Fruit fly (Drosophila melanogaster) whole organism, embryonic: Measurements from ENCODE around the gene CG2224.
A peak's percentile ranks its signal among the peaks of the same experiment; 100 is the strongest.

ENCODE experiments used
- Antp ChIP-seq: fragments of 200-800 bp; sonication (Bioruptor generic); optimal IDR thresholded peaks from 3 replicates; lab custom pipeline; 2016; ENCODE audit warnings: missing biosample characterization, missing genetic modification characterization
- B-H1 ChIP-seq: fragments of 200-800 bp; sonication (Bioruptor generic); IDR thresholded peaks from 3 replicates; pipeline ENCODE4 v1.3.6; 2022; ENCODE audit warnings: missing biosample characterization, missing genetic modification characterization
- BtbVII ChIP-seq: fragments of 200-800 bp; sonication (Bioruptor generic); optimal IDR thresholded peaks from 3 replicates; lab custom pipeline; 2017; ENCODE audit warnings: missing biosample characterization, mild to moderate bottlenecking, missing genetic modification characterization
- CG10431 ChIP-seq: fragments of 200-800 bp; sonication (Bioruptor generic); optimal IDR thresholded peaks from 3 replicates; lab custom pipeline; 2018; ENCODE audit warnings: missing biosample characterization, mild to moderate bottlenecking, missing genetic modification characterization
- CG10462 ChIP-seq: fragments of 200-800 bp; sonication (Bioruptor generic); optimal IDR thresholded peaks from 2 replicates; lab custom pipeline; 2016; ENCODE audit warnings: missing biosample characterization, missing genetic modification characterization
- CG11560 ChIP-seq: fragments of 200-800 bp; sonication (Bioruptor generic); IDR thresholded peaks from 3 replicates; pipeline ENCODE4 v1.3.6; 2022; ENCODE audit warnings: missing biosample characterization, missing genetic modification characterization
- CG12769 ChIP-seq: fragments of 200-800 bp; sonication (Bioruptor generic); optimal IDR thresholded peaks from 2 replicates; lab custom pipeline; 2019; ENCODE audit warnings: missing biosample characterization, mild to moderate bottlenecking, missing genetic modification characterization, moderate library complexity
- CG14014 ChIP-seq: fragments of 200-800 bp; sonication (Bioruptor generic); IDR thresholded peaks from 2 replicates; pipeline ENCODE4 v1.3.6; 2022; ENCODE audit warnings: missing biosample characterization, missing genetic modification characterization
- CG14441 ChIP-seq: fragments of 200-800 bp; sonication (Bioruptor generic); IDR thresholded peaks from 2 replicates; pipeline ENCODE4 v1.3.6; 2022; ENCODE audit warnings: missing biosample characterization, missing genetic modification characterization
- CG15073 ChIP-seq: fragments of 200-800 bp; sonication (Bioruptor generic); optimal IDR thresholded peaks from 2 replicates; lab custom pipeline; 2016; ENCODE audit warnings: missing biosample characterization, missing genetic modification characterization
- CG17361 ChIP-seq: fragments of 200-800 bp; sonication (Bioruptor generic); IDR thresholded peaks from 3 replicates; pipeline ENCODE4 v1.3.6; 2022; ENCODE audit warnings: missing biosample characterization, missing genetic modification characterization
- CG2875 ChIP-seq: fragments of 200-800 bp; sonication (Bioruptor generic); optimal IDR thresholded peaks from 2 replicates; lab custom pipeline; 2017; ENCODE audit warnings: missing biosample characterization, mild to moderate bottlenecking, missing genetic modification characterization, missing genetic modification reagents
- CG3065 ChIP-seq: fragments of 200-800 bp; sonication (Bioruptor generic); optimal IDR thresholded peaks from 2 replicates; lab custom pipeline; 2016; ENCODE audit warnings: missing biosample characterization, missing genetic modification characterization
- CG31224 ChIP-seq: fragments of 200-800 bp; sonication (Bioruptor generic); IDR thresholded peaks from 2 replicates; pipeline ENCODE4 v1.3.6; 2022; ENCODE audit warnings: missing biosample characterization, missing genetic modification characterization
- CG32767 ChIP-seq: fragments of 200-800 bp; sonication (Bioruptor generic); IDR thresholded peaks from 2 replicates; pipeline ENCODE4 v1.3.6; 2022; ENCODE audit warnings: missing biosample characterization, missing genetic modification characterization
- CG4424 ChIP-seq: fragments of 200-800 bp; sonication (Bioruptor generic); optimal IDR thresholded peaks from 3 replicates; lab custom pipeline; 2016; ENCODE audit warnings: missing biosample characterization, missing genetic modification characterization
- CG4854 ChIP-seq: fragments of 200-800 bp; sonication (Bioruptor generic); optimal IDR thresholded peaks from 2 replicates; lab custom pipeline; 2016; ENCODE audit warnings: missing biosample characterization, missing genetic modification characterization, inconsistent platforms
- CG5953 ChIP-seq: fragments of 200-800 bp; sonication (Bioruptor generic); IDR thresholded peaks from 2 replicates; pipeline ENCODE4 v1.3.6; 2022; ENCODE audit warnings: missing biosample characterization, missing genetic modification characterization
- CG6254 ChIP-seq: fragments of 200-800 bp; sonication (Bioruptor generic); optimal IDR thresholded peaks from 3 replicates; lab custom pipeline; 2017; ENCODE audit warnings: mild to moderate bottlenecking, missing biosample characterization, missing genetic modification reagents, missing genetic modification characterization
- CG6765 ChIP-seq: fragments of 200-800 bp; sonication (Bioruptor generic); optimal IDR thresholded peaks from 3 replicates; lab custom pipeline; 2017; ENCODE audit warnings: missing biosample characterization, mild to moderate bottlenecking, missing genetic modification characterization
- CG6813 ChIP-seq: fragments of 200-800 bp; sonication (Bioruptor generic); optimal IDR thresholded peaks from 2 replicates; lab custom pipeline; 2017; ENCODE audit warnings: missing biosample characterization, missing genetic modification characterization, mild to moderate bottlenecking, moderate library complexity, missing genetic modification reagents
- CG8924 ChIP-seq: fragments of 200-800 bp; optimal IDR thresholded peaks from 3 replicates; lab custom pipeline; 2019; ENCODE audit warnings: missing biosample characterization, mild to moderate bottlenecking, missing genetic modification characterization, moderate library complexity
- CTCF ChIP-seq: fragments of 200-800 bp; sonication (Bioruptor generic); optimal IDR thresholded peaks from 2 replicates; lab custom pipeline; 2017; ENCODE audit warnings: missing biosample characterization, mild to moderate bottlenecking, missing genetic modification characterization, moderate library complexity
- CrebB ChIP-seq: fragments of 200-800 bp; sonication (Bioruptor generic); optimal IDR thresholded peaks from 3 replicates; lab custom pipeline; 2018; ENCODE audit warnings: missing biosample characterization, mild to moderate bottlenecking, missing genetic modification characterization
- Dbx ChIP-seq: fragments of 200-800 bp; sonication (Bioruptor generic); IDR thresholded peaks from 3 replicates; pipeline ENCODE4 v1.3.6; 2022; ENCODE audit warnings: missing biosample characterization, missing genetic modification characterization
- Doc2 ChIP-seq: fragments of 200-800 bp; sonication (Bioruptor generic); IDR thresholded peaks from 2 replicates; pipeline ENCODE4 v1.3.6; 2022; ENCODE audit warnings: missing biosample characterization, missing genetic modification characterization
- Dref ChIP-seq: fragments of 200-800 bp; sonication (Bioruptor generic); IDR thresholded peaks from 2 replicates; pipeline ENCODE4 v1.3.6; 2022; ENCODE audit warnings: missing biosample characterization, missing genetic modification characterization
- Eip74EF ChIP-seq, 2 experiments: fragments of 200-800 bp in 1 of 2; fragments of >200 bp in 1 of 2; sonication (Bioruptor generic) in 1 of 2; optimal IDR thresholded peaks; 2 replicates each; lab custom pipeline; 2017 to 2019; ENCODE audit warnings: missing biosample characterization in 2 of 2, missing genetic modification characterization in 2 of 2, mild to moderate bottlenecking in 1 of 2, moderate library complexity in 1 of 2
- Hey ChIP-seq: fragments of 200-800 bp; sonication (Bioruptor generic); optimal IDR thresholded peaks from 3 replicates; lab custom pipeline; 2018; ENCODE audit warnings: missing biosample characterization, mild to moderate bottlenecking, missing genetic modification characterization
- Hmx ChIP-seq: fragments of 200-800 bp; sonication (Bioruptor generic); optimal IDR thresholded peaks from 2 replicates; lab custom pipeline; 2016; ENCODE audit warnings: missing biosample characterization, missing genetic modification characterization
- Hr3 ChIP-seq: fragments of 200-800 bp; sonication (Bioruptor generic); optimal IDR thresholded peaks from 3 replicates; lab custom pipeline; 2016; ENCODE audit warnings: missing biosample characterization, missing genetic modification characterization
- MTF-1 ChIP-seq: fragments of 200-800 bp; sonication (Bioruptor generic); optimal IDR thresholded peaks from 2 replicates; lab custom pipeline; 2018; ENCODE audit warnings: missing biosample characterization, mild to moderate bottlenecking, missing genetic modification characterization, borderline replicate concordance
- Max ChIP-seq: fragments of 200-800 bp; sonication (Bioruptor generic); optimal IDR thresholded peaks from 2 replicates; lab custom pipeline; 2016; ENCODE audit warnings: missing biosample characterization, mild to moderate bottlenecking, missing genetic modification characterization
- Myb ChIP-seq: fragments of 200-800 bp; sonication (Bioruptor generic); optimal IDR thresholded peaks from 2 replicates; lab custom pipeline; 2016; ENCODE audit warnings: missing biosample characterization, missing genetic modification characterization
- Ravus ChIP-seq: fragments of 200-800 bp; sonication (Bioruptor generic); IDR thresholded peaks from 2 replicates; pipeline ENCODE4 v1.3.6; 2022; ENCODE audit warnings: missing biosample characterization, missing genetic modification characterization
- Taf1 ChIP-seq: fragments of 200-800 bp; sonication (Bioruptor generic); IDR thresholded peaks from 2 replicates; pipeline ENCODE4 v1.3.6; 2022; ENCODE audit warnings: missing biosample characterization, missing genetic modification characterization
- Xbp1 ChIP-seq: fragments of 200-800 bp; sonication (Bioruptor generic); optimal IDR thresholded peaks from 3 replicates; lab custom pipeline; 2016; ENCODE audit warnings: missing biosample characterization, mild to moderate bottlenecking, missing genetic modification characterization
- aop ChIP-seq: fragments of 200-800 bp; sonication (Bioruptor generic); IDR thresholded peaks from 2 replicates; pipeline ENCODE4 v1.3.6; 2022; ENCODE audit warnings: missing biosample characterization, missing genetic modification characterization
- ara ChIP-seq: fragments of 200-800 bp; sonication (Bioruptor generic); IDR thresholded peaks from 2 replicates; pipeline ENCODE4 v1.3.6; 2022; ENCODE audit warnings: missing biosample characterization, missing genetic modification characterization
- ash1 ChIP-seq: fragments of 200-800 bp; sonication (Bioruptor generic); optimal IDR thresholded peaks from 2 replicates; lab custom pipeline; 2018; ENCODE audit warnings: missing biosample characterization, mild to moderate bottlenecking, missing genetic modification characterization
- az2 ChIP-seq: fragments of 200-800 bp; sonication (Bioruptor generic); optimal IDR thresholded peaks from 3 replicates; lab custom pipeline; 2016; ENCODE audit warnings: missing biosample characterization, missing genetic modification characterization
- cato ChIP-seq: fragments of 200-800 bp; sonication (Bioruptor generic); optimal IDR thresholded peaks from 2 replicates; lab custom pipeline; 2016; ENCODE audit warnings: missing biosample characterization, missing genetic modification characterization, borderline replicate concordance
- chm ChIP-seq: fragments of 200-800 bp; sonication (Bioruptor generic); IDR thresholded peaks from 2 replicates; pipeline ENCODE4 v1.3.6; 2022; ENCODE audit warnings: missing biosample characterization, missing genetic modification characterization
- da ChIP-seq: fragments of 200-800 bp; sonication (Bioruptor generic); optimal IDR thresholded peaks from 2 replicates; lab custom pipeline; 2016; ENCODE audit warnings: missing biosample characterization, missing genetic modification characterization
- gcm ChIP-seq: fragments of 200-800 bp; sonication (Bioruptor generic); optimal IDR thresholded peaks from 2 replicates; lab custom pipeline; 2019; ENCODE audit warnings: missing biosample characterization, mild to moderate bottlenecking, missing genetic modification characterization, moderate library complexity
- gsb ChIP-seq: fragments of 200-800 bp; sonication (Bioruptor generic); IDR thresholded peaks from 2 replicates; pipeline ENCODE4 v1.3.6; 2022; ENCODE audit warnings: missing biosample characterization, missing genetic modification characterization
- pan ChIP-seq, 4 experiments: fragments of >200 bp in 3 of 4; fragments of 200-800 bp in 1 of 4; sonication (Bioruptor generic) in 1 of 4; optimal IDR thresholded peaks in 3 of 4; IDR thresholded peaks in 1 of 4; 2 replicates each; pipeline versions ENCODE4 v1.3.6 to Lab custom; 2017 to 2022; ENCODE audit warnings: missing biosample characterization in 2 of 4, missing genetic modification characterization in 2 of 4, mixed read lengths in 1 of 4
- psq ChIP-seq: fragments of 200-800 bp; sonication (Bioruptor generic); optimal IDR thresholded peaks from 2 replicates; lab custom pipeline; 2017; ENCODE audit warnings: missing biosample characterization, missing genetic modification characterization
- repo ChIP-seq: fragments of 200-800 bp; sonication (Bioruptor generic); optimal IDR thresholded peaks from 2 replicates; lab custom pipeline; 2016; ENCODE audit warnings: missing biosample characterization, missing genetic modification characterization
- tna ChIP-seq: fragments of 200-800 bp; sonication (Bioruptor generic); IDR thresholded peaks from 2 replicates; pipeline ENCODE4 v1.3.6; 2022; ENCODE audit warnings: missing biosample characterization, missing genetic modification characterization; ENCODE audit not compliant: partially characterized antibody
- vvl ChIP-seq: fragments of 200-800 bp; sonication (Bioruptor generic); IDR thresholded peaks from 2 replicates; pipeline ENCODE4 v1.3.6; 2022; ENCODE audit warnings: missing biosample characterization, missing genetic modification characterization

Gene CG2224

dm6 chr3R:30450224-30450623, 8.9 kb downstream of the CG2224 start (continued):
- TF ChIP-seq CG4854 (GFP tag; lab: Kevin White, UChicago) = peak; percentile 79
- peak; percentile 89 for TF ChIP-seq CG2875 (GFP tag; lab: Kevin White, UChicago)
- TF ChIP-seq CG32767 (GFP tag; lab: Robert Waterston, UW) = peak; percentile 77
- no peak; the same call in 1 of the 2 replicates for TF ChIP-seq CG14014 (GFP tag; lab: Robert Waterston, UW)
- TF ChIP-seq CG14441 = peak; percentile 53; the same call in 1 of the 2 replicates
- peak; percentile 0 for TF ChIP-seq CG4424 (GFP tag; lab: Kevin White, UChicago)
- TF ChIP-seq CG5953 (GFP tag; lab: Robert Waterston, UW) = no peak
- peak; percentile 57 for TF ChIP-seq CG31224 (GFP tag; lab: Robert Waterston, UW)
- peak; percentile 69 for TF ChIP-seq CG10462 (GFP tag; lab: Kevin White, UChicago)
- no peak for TF ChIP-seq CG11560 (tag; lab: Robert Waterston, UW)
- no peak for TF ChIP-seq pan (optimal IDR thresholded peaks at IDR 0.05; lab: Kevin White, UChicago)
- peak in 1 of 2 experiments; percentile 86 for TF ChIP-seq pan (GFP tag; optimal IDR thresholded peaks at IDR 0.05 in 1 of 2, IDR thresholded peaks at IDR 0.05 in 1 of 2)
- peak; percentile 45 for TF ChIP-seq az2 (GFP tag; lab: Kevin White, UChicago)
- no peak for TF ChIP-seq Eip74EF (GFP tag; optimal IDR thresholded peaks at IDR 0.05; lab: Kevin White, UChicago)
- TF ChIP-seq gsb (GFP tag; lab: Robert Waterston, UW) = peak; percentile 70
- peak; percentile 90 for TF ChIP-seq MTF-1 (GFP tag; lab: Kevin White, UChicago)
- TF ChIP-seq Taf1 (GFP tag; lab: Robert Waterston, UW) = peak; percentile 77
- TF ChIP-seq chm = no peak; the same call in 1 of the 2 replicates
- peak; percentile 86 for TF ChIP-seq vvl
- no peak for TF ChIP-seq CG8924 (tag; lab: Kevin White, UChicago)
- TF ChIP-seq tna (GFP tag; lab: Robert Waterston, UW) = no peak
- TF ChIP-seq Hr3 (GFP tag; lab: Kevin White, UChicago) = peak; percentile 34
- TF ChIP-seq CG6765 (GFP tag; lab: Kevin White, UChicago) = peak; percentile 75
- peak; percentile 59 for TF ChIP-seq CG3065 (GFP tag; lab: Kevin White, UChicago)
- TF ChIP-seq gcm (GFP tag; lab: Kevin White, UChicago) = peak; percentile 55
- TF ChIP-seq cato (GFP tag; lab: Kevin White, UChicago) = peak; percentile 63
- no peak for TF ChIP-seq aop (GFP tag; lab: Robert Waterston, UW)
- peak; percentile 27; the same call in 1 of the 2 replicates for TF ChIP-seq Dref (GFP tag; lab: Robert Waterston, UW)
- TF ChIP-seq CG17361 = no peak
- TF ChIP-seq Max = peak; percentile 72
- TF ChIP-seq ash1 (GFP tag; lab: Kevin White, UChicago) = peak; percentile 72
- TF ChIP-seq CG12769 = peak; percentile 67
- peak; percentile 86 for TF ChIP-seq CrebB (tag; lab: Kevin White, UChicago)
- peak; percentile 68 for TF ChIP-seq Hey (tag; lab: Kevin White, UChicago)
- TF ChIP-seq Xbp1 = peak; percentile 25
- TF ChIP-seq BtbVII (GFP tag; lab: Kevin White, UChicago) = peak; percentile 90
- TF ChIP-seq repo (GFP tag; lab: Kevin White, UChicago) = peak; percentile 85
- no peak for TF ChIP-seq Doc2 (GFP tag; lab: Robert Waterston, UW)
- peak; percentile 52 for TF ChIP-seq CTCF (GFP tag; lab: Kevin White, UChicago)
- TF ChIP-seq Myb (GFP tag; lab: Kevin White, UChicago) = peak; percentile 37
- TF ChIP-seq Hmx (GFP tag; lab: Kevin White, UChicago) = no peak
- peak; percentile 64 for TF ChIP-seq da
- peak; percentile 89 for TF ChIP-seq CG6813 (GFP tag; lab: Kevin White, UChicago)
- peak; percentile 77; the same call in 1 of the 3 replicates for TF ChIP-seq B-H1 (GFP tag; lab: Robert Waterston, UW)
- TF ChIP-seq CG15073 (GFP tag; lab: Kevin White, UChicago) = no peak
- peak; percentile 51 for TF ChIP-seq psq (GFP tag; lab: Kevin White, UChicago)
- TF ChIP-seq Ravus = peak; percentile 26; the same call in 1 of the 2 replicates
- TF ChIP-seq Antp = peak; percentile 72
- peak; percentile 94 for TF ChIP-seq Dbx
- TF ChIP-seq CG10431 = peak; percentile 70
- TF ChIP-seq CG6254 (GFP tag; lab: Kevin White, UChicago) = peak; percentile 82
- TF ChIP-seq ara (GFP tag; lab: Robert Waterston, UW) = peak; percentile 74
